Fruit fly (Drosophila melanogaster) whole organism, prepupa: ENCODE data around the gene sif.

ENCODE experiments used
- CG10631 ChIP-seq: fragments of 200-800 bp; sonication (Bioruptor generic); optimal IDR thresholded peaks from 2 replicates; lab custom pipeline; 2016; ENCODE audit warnings: missing biosample characterization, missing genetic modification characterization
- CG10669 ChIP-seq: fragments of 200-800 bp; sonication (Bioruptor generic); optimal IDR thresholded peaks from 3 replicates; lab custom pipeline; 2018; ENCODE audit warnings: missing biosample characterization, mild to moderate bottlenecking, missing genetic modification characterization, moderate library complexity
- CG11294 ChIP-seq: fragments of 200-800 bp; sonication (Bioruptor generic); IDR thresholded peaks from 2 replicates; pipeline ENCODE4 v1.3.6; 2022; ENCODE audit warnings: missing biosample characterization, missing genetic modification characterization
- CG11762 ChIP-seq: fragments of 200-800 bp; sonication (Bioruptor generic); optimal IDR thresholded peaks from 3 replicates; lab custom pipeline; 2016; ENCODE audit warnings: missing biosample characterization, missing genetic modification characterization; ENCODE audit not compliant: insufficient read depth
- CG15336 ChIP-seq: fragments of 200-800 bp; sonication (Bioruptor generic); IDR thresholded peaks from 2 replicates; pipeline ENCODE4 v1.3.6; 2022; ENCODE audit warnings: missing biosample characterization, missing genetic modification characterization
- CG1621 ChIP-seq: fragments of 200-800 bp; sonication (Bioruptor generic); optimal IDR thresholded peaks from 3 replicates; lab custom pipeline; 2018; ENCODE audit warnings: missing biosample characterization, mild to moderate bottlenecking, missing genetic modification characterization
- CG16779 ChIP-seq: fragments of 200-800 bp; sonication (Bioruptor generic); optimal IDR thresholded peaks from 3 replicates; lab custom pipeline; 2017; ENCODE audit warnings: missing biosample characterization, mild to moderate bottlenecking, missing genetic modification characterization
- CG32006 ChIP-seq: fragments of 200-800 bp; sonication (Bioruptor generic); optimal IDR thresholded peaks from 3 replicates; lab custom pipeline; 2017; ENCODE audit warnings: missing biosample characterization, mild to moderate bottlenecking, missing genetic modification characterization
- CG4318 ChIP-seq: fragments of 200-800 bp; sonication (Bioruptor generic); optimal IDR thresholded peaks from 3 replicates; lab custom pipeline; 2017; ENCODE audit warnings: missing biosample characterization, mild to moderate bottlenecking, missing genetic modification characterization
- CG6163 ChIP-seq: fragments of 200-800 bp; sonication (Bioruptor generic); IDR thresholded peaks from 3 replicates; pipeline ENCODE4 v1.3.6; 2022; ENCODE audit warnings: missing biosample characterization, missing genetic modification characterization
- CG6792 ChIP-seq: fragments of 200-800 bp; sonication (Bioruptor generic); optimal IDR thresholded peaks from 3 replicates; lab custom pipeline; 2016; ENCODE audit warnings: missing biosample characterization, missing genetic modification characterization
- CG6808 ChIP-seq: fragments of 200-800 bp; sonication (Bioruptor generic); optimal IDR thresholded peaks from 3 replicates; lab custom pipeline; 2017; ENCODE audit warnings: missing biosample characterization, missing genetic modification characterization, mild to moderate bottlenecking, moderate library complexity, missing genetic modification reagents
- CG6854 ChIP-seq: fragments of 200-800 bp; sonication (Bioruptor generic); optimal IDR thresholded peaks from 2 replicates; lab custom pipeline; 2017; ENCODE audit warnings: missing biosample characterization, mild to moderate bottlenecking, missing genetic modification characterization
- CG7368 ChIP-seq: fragments of 200-800 bp; sonication (Bioruptor generic); optimal IDR thresholded peaks from 3 replicates; lab custom pipeline; 2016; ENCODE audit warnings: missing biosample characterization, missing genetic modification characterization
- CG8119 ChIP-seq: fragments of 200-800 bp; sonication (Bioruptor generic); IDR thresholded peaks from 3 replicates; pipeline ENCODE4 v1.3.6; 2022; ENCODE audit warnings: missing biosample characterization, missing genetic modification characterization
- CG8319 ChIP-seq: fragments of 200-800 bp; sonication (Bioruptor generic); optimal IDR thresholded peaks from 3 replicates; lab custom pipeline; 2016; ENCODE audit warnings: missing biosample characterization, missing genetic modification characterization
- CG8632 ChIP-seq: fragments of 200-800 bp; sonication (Bioruptor generic); optimal IDR thresholded peaks from 3 replicates; lab custom pipeline; 2016; ENCODE audit warnings: missing biosample characterization, missing genetic modification characterization
- CG9139 ChIP-seq: fragments of 200-800 bp; sonication (Bioruptor generic); optimal IDR thresholded peaks from 3 replicates; lab custom pipeline; 2017; ENCODE audit warnings: missing biosample characterization, mild to moderate bottlenecking, missing genetic modification characterization
- Eip75B ChIP-seq: fragments of 200-800 bp; sonication (Bioruptor generic); optimal IDR thresholded peaks from 3 replicates; lab custom pipeline; 2016; ENCODE audit warnings: missing biosample characterization, missing genetic modification characterization
- Eip78C ChIP-seq: fragments of 200-800 bp; sonication (Bioruptor generic); peaks from one replicate; lab custom pipeline; 2016; ENCODE audit warnings: missing biosample characterization, missing genetic modification characterization
- Eip93F ChIP-seq: fragments of 200-800 bp; sonication (Bioruptor generic); optimal IDR thresholded peaks from 2 replicates; lab custom pipeline; 2016; ENCODE audit warnings: missing biosample characterization, mild to moderate bottlenecking, missing genetic modification characterization
- Gug ChIP-seq: fragments of 200-800 bp; sonication (Bioruptor generic); IDR thresholded peaks from 2 replicates; pipeline ENCODE4 v1.3.6; 2022; ENCODE audit warnings: missing biosample characterization, missing genetic modification characterization
- Hr38 ChIP-seq: sonication (Bioruptor generic); optimal IDR thresholded peaks from 2 replicates; lab custom pipeline; 2016; ENCODE audit warnings: missing biosample characterization, missing genetic modification characterization
- Hr4 ChIP-seq: fragments of 200-800 bp; sonication (Bioruptor generic); optimal IDR thresholded peaks from 3 replicates; lab custom pipeline; 2016; ENCODE audit warnings: missing biosample characterization, missing genetic modification characterization
- Met ChIP-seq: fragments of 200-800 bp; sonication (Bioruptor generic); optimal IDR thresholded peaks from 3 replicates; lab custom pipeline; 2016; ENCODE audit warnings: missing biosample characterization, missing genetic modification characterization
- Smox ChIP-seq: fragments of 200-800 bp; sonication (Bioruptor generic); optimal IDR thresholded peaks from 3 replicates; lab custom pipeline; 2016; ENCODE audit warnings: missing biosample characterization, missing genetic modification characterization
- eg ChIP-seq: fragments of 200-800 bp; sonication (Bioruptor generic); IDR thresholded peaks from 3 replicates; pipeline ENCODE4 v1.3.6; 2022; ENCODE audit warnings: missing biosample characterization, missing genetic modification characterization
- esn ChIP-seq: fragments of 200-800 bp; sonication (Bioruptor generic); optimal IDR thresholded peaks from 2 replicates; lab custom pipeline; 2016; ENCODE audit warnings: missing biosample characterization, mild to moderate bottlenecking, missing genetic modification characterization, moderate library complexity
- fkh ChIP-seq: fragments of 200-800 bp; sonication (Bioruptor generic); optimal IDR thresholded peaks from 3 replicates; lab custom pipeline; 2017; ENCODE audit warnings: missing biosample characterization, mild to moderate bottlenecking, missing genetic modification characterization, moderate library complexity
- pdm3 ChIP-seq: fragments of 200-800 bp; sonication (Bioruptor generic); optimal IDR thresholded peaks from 3 replicates; lab custom pipeline; 2016; ENCODE audit warnings: missing biosample characterization, missing genetic modification characterization
- spab ChIP-seq: fragments of 200-800 bp; sonication (Bioruptor generic); optimal IDR thresholded peaks from 2 replicates; lab custom pipeline; 2017; ENCODE audit warnings: missing biosample characterization, mild to moderate bottlenecking, missing genetic modification characterization, missing genetic modification reagents

The sif gene

DNA sequence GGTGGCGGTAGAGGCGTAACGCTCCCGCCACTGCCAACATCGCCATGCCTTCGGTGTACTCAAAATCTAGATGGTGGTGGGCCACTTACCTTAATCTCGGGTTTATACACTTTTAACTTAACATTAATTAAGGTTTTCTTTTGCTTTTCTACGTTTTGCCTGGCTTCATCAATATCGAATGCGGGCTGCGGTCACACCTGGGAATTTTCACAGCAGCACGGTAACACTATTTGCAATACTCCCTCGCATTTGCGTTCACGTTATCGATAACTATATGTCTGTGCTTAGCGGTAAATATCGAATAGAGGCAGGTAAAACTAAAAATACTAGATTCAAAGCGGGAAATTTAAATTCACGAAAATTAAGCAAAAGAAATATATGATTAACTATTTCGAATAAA is 136.3 kb downstream of the sif start, which contains the start of gene Bre1:
Bre1 (minus strand) TSS at position 226 of the 400 bp plus-strand sequence.
- TF ChIP-seq spab (GFP tag; lab: Kevin White, UChicago) (no peak), CG10669 (GFP tag; lab: Kevin White, UChicago) (no peak), Gug (GFP tag; lab: Robert Waterston, UW) (no peak), esn (GFP tag; lab: Kevin White, UChicago) (no peak), CG6854 (GFP tag; lab: Kevin White, UChicago) (no peak), CG6808 (GFP tag; lab: Kevin White, UChicago) (no peak), CG8632 (GFP tag; lab: Kevin White, UChicago) (no peak), Hr4 (no peak), Hr38 (no peak), CG32006 (GFP tag; lab: Kevin White, UChicago) (no peak), CG6163 (GFP tag; lab: Robert Waterston, UW) (no peak), CG11294 (no peak), CG4318 (GFP tag; lab: Kevin White, UChicago) (no peak), Smox (GFP tag; lab: Kevin White, UChicago) (no peak), Eip75B (no peak), CG10631 (no peak), pdm3 (GFP tag; lab: Kevin White, UChicago) (no peak)

dm6 chr3L:5796493-5796998 is 138.8 kb downstream of the sif start, which contains the start of gene Tektin-C:
Tektin-C (minus strand) TSS chr3L:5796543.
- TF ChIP-seq CG15336 (GFP tag; lab: Robert Waterston, UW) (peak; percentile 32; the same call in 1 of the 2 replicates), eg (GFP tag; lab: Robert Waterston, UW) (0 out of 3 replicates have a peak, but pooled peaks have one; percentile 41), Eip78C (GFP tag; lab: Kevin White, UChicago) (peak; percentile 52), CG6163 (GFP tag; lab: Robert Waterston, UW) (peak; percentile 24; the same call in 1 of the 3 replicates), CG9139 (GFP tag; lab: Kevin White, UChicago) (no peak), CG10669 (GFP tag; lab: Kevin White, UChicago) (no peak)

DNA sequence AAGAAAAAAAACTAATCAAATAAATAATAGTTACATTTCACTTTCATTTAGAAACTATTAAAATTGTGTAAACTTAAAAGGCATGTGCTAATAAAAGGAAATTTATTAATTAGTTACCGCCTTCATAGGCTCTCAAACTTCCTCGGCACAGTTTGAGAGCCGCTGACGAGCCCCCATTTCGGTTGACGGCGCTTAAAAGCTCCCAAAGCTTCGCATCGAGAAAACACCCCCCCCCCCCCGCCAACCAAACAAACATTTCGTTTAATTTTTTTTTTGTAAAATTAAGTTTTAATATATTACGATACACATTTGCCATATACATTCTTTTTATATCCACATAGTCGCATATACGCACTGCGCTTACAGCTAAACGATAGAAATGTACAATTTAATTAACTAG is 139.6 kb downstream of the sif start:
- TF ChIP-seq CG8119 = no peak
- no peak for TF ChIP-seq CG16779 (tag; lab: Kevin White, UChicago)
- no peak for TF ChIP-seq fkh (GFP tag; lab: Kevin White, UChicago)
- TF ChIP-seq Smox (GFP tag; lab: Kevin White, UChicago) = no peak
- no peak for TF ChIP-seq CG6808 (GFP tag; lab: Kevin White, UChicago)
- no peak for TF ChIP-seq CG1621
- no peak for TF ChIP-seq CG7368 (GFP tag; lab: Kevin White, UChicago)
- no peak for TF ChIP-seq Eip93F (GFP tag; lab: Kevin White, UChicago)
- no peak for TF ChIP-seq Met
- TF ChIP-seq esn (GFP tag; lab: Kevin White, UChicago) = no peak
- TF ChIP-seq CG8319 = no peak
- TF ChIP-seq CG6792 (GFP tag; lab: Kevin White, UChicago) = no peak
- no peak for TF ChIP-seq CG8632 (GFP tag; lab: Kevin White, UChicago)
- no peak for TF ChIP-seq CG11762 (GFP tag; lab: Kevin White, UChicago)
